Worm (Caenorhabditis elegans) whole organism, L4 larva: Measurements from ENCODE around the gene B0228.6.

Experiments used
- ama-1 ChIP-seq: fragments of 150-350 bp; optimal IDR thresholded peaks from 2 replicates; lab custom pipeline; 2014; ENCODE audit warnings: inconsistent platforms, mixed read lengths
- ceh-20 ChIP-seq: fragments of 200-800 bp; sonication (Bioruptor generic); IDR thresholded peaks from 2 replicates; pipeline ENCODE4 v1.3.6; 2022; ENCODE audit warnings: missing genetic modification reagents, missing genetic modification characterization, missing compliant biosample characterization
- egl-43 ChIP-seq: fragments of 200-800 bp; sonication (Bioruptor generic); IDR thresholded peaks from 2 replicates; pipeline ENCODE4 v1.3.6; 2022; ENCODE audit warnings: missing genetic modification reagents, missing genetic modification characterization, missing compliant biosample characterization
- mep-1 ChIP-seq: fragments of 150-350 bp; sonication (generic microtip); optimal IDR thresholded peaks from 3 replicates; lab custom pipeline; 2014; ENCODE audit warnings: missing biosample characterization, missing genetic modification characterization
- unc-62 ChIP-seq, 3 experiments: fragments of 150-350 bp in 1 of 3; sonication (generic microtip); optimal IDR thresholded peaks in 2 of 3; peaks in 1 of 3; 1 replicate in 1 of 3; 2 replicates in 2 of 3; lab custom pipeline; 2014 to 2017; ENCODE audit warnings: missing biosample characterization in 3 of 3, missing genetic modification characterization in 3 of 3, missing genetic modification reagents in 3 of 3, missing genotype in 1 of 3

ce11 chrII:7801899-7802298, 46.9 kb upstream of the B0228.6 start:
- TF ChIP-seq ama-1 (lab: Kevin White, UChicago), result no peak
- no peak for TF ChIP-seq ceh-20
- TF ChIP-seq mep-1, result no peak
- no peak for TF ChIP-seq unc-62 (GFP tag; optimal IDR thresholded peaks at IDR 0.05 in 1 of 2; lab: Kevin White, UChicago)
- no peak for TF ChIP-seq unc-62 (tag; optimal IDR thresholded peaks at IDR 0.05; lab: Kevin White, UChicago)
- no peak for TF ChIP-seq egl-43 (GFP tag; lab: Robert Waterston, UW)
